Worm (Caenorhabditis elegans) whole organism, L3 larva: Measurements from ENCODE around the gene dhs-18.

Experiments
- R02D3.7 ChIP-seq: fragments of 150-350 bp; optimal IDR thresholded peaks from 2 replicates; lab custom pipeline; 2014; ENCODE audit warnings: missing biosample characterization, missing genetic modification characterization
- ZK546.5 ChIP-seq: sonication (generic microtip); optimal IDR thresholded peaks from 2 replicates; lab custom pipeline; 2017; ENCODE audit warnings: missing biosample characterization, missing genetic modification characterization
- ama-1 ChIP-seq: fragments of 150-350 bp; optimal IDR thresholded peaks from 2 replicates; lab custom pipeline; 2018
- ceh-16 ChIP-seq: sonication (generic microtip); optimal IDR thresholded peaks from 2 replicates; lab custom pipeline; 2017; ENCODE audit warnings: missing biosample characterization, missing genetic modification characterization
- ceh-28 ChIP-seq: fragments of 150-350 bp; optimal IDR thresholded peaks from 2 replicates; lab custom pipeline; 2014; ENCODE audit warnings: missing biosample characterization, missing genetic modification reagents, missing genetic modification characterization
- daf-12 ChIP-seq: fragments of 150-350 bp; optimal IDR thresholded peaks from 2 replicates; lab custom pipeline; 2014; ENCODE audit warnings: missing biosample characterization, missing genetic modification reagents, missing genetic modification characterization
- egl-27 ChIP-seq: sonication (generic microtip); optimal IDR thresholded peaks from 4 replicates; lab custom pipeline; 2017; ENCODE audit warnings: missing biosample characterization, missing genetic modification reagents, missing genetic modification characterization
- egl-5 ChIP-seq: fragments of 150-350 bp; optimal IDR thresholded peaks from 2 replicates; lab custom pipeline; 2017; ENCODE audit warnings: missing biosample characterization, missing genetic modification reagents, missing genetic modification characterization, inconsistent platforms
- elt-1 ChIP-seq: fragments of 150-350 bp; optimal IDR thresholded peaks from 2 replicates; lab custom pipeline; 2014; ENCODE audit warnings: missing biosample characterization, missing genetic modification characterization
- elt-2 ChIP-seq: sonication (generic microtip); optimal IDR thresholded peaks from 2 replicates; lab custom pipeline; 2016; ENCODE audit warnings: missing genetic modification reagents, mild to moderate bottlenecking, missing genetic modification characterization, missing compliant biosample characterization
- fkh-2 ChIP-seq: fragments of 150-350 bp; optimal IDR thresholded peaks from 2 replicates; lab custom pipeline; 2014; ENCODE audit warnings: missing biosample characterization, missing genetic modification reagents, missing genetic modification characterization
- fos-1 ChIP-seq: fragments of 150-350 bp; optimal IDR thresholded peaks from 2 replicates; lab custom pipeline; 2014; ENCODE audit warnings: missing biosample characterization, missing genetic modification characterization
- hmg-11 ChIP-seq: sonication (generic microtip); optimal IDR thresholded peaks from 2 replicates; lab custom pipeline; 2016; ENCODE audit warnings: missing genetic modification characterization, missing compliant biosample characterization
- lin-15B ChIP-seq: fragments of 150-350 bp; optimal IDR thresholded peaks from 2 replicates; lab custom pipeline; 2014; ENCODE audit warnings: missing biosample characterization, missing genetic modification characterization
- lin-39 ChIP-seq: fragments of 150-350 bp; optimal IDR thresholded peaks from 2 replicates; lab custom pipeline; 2018; ENCODE audit warnings: missing biosample characterization, missing genetic modification reagents, missing genetic modification characterization
- mdl-1 ChIP-seq: fragments of 150-350 bp; optimal IDR thresholded peaks from 2 replicates; lab custom pipeline; 2014; ENCODE audit warnings: missing biosample characterization, missing genetic modification characterization
- mml-1 ChIP-seq: fragments of 150-350 bp; sonication (generic microtip); optimal IDR thresholded peaks from 3 replicates; lab custom pipeline; 2014; ENCODE audit warnings: missing biosample characterization, missing genetic modification characterization
- nhr-11 ChIP-seq: fragments of 150-350 bp; optimal IDR thresholded peaks from 2 replicates; lab custom pipeline; 2014; ENCODE audit warnings: missing biosample characterization, missing genetic modification characterization
- nhr-23 ChIP-seq: fragments of 150-350 bp; optimal IDR thresholded peaks from 2 replicates; lab custom pipeline; 2014; ENCODE audit warnings: missing biosample characterization, missing genetic modification reagents, missing genetic modification characterization
- nhr-237 ChIP-seq: fragments of 150-350 bp; optimal IDR thresholded peaks from 2 replicates; lab custom pipeline; 2014; ENCODE audit warnings: missing biosample characterization, missing genetic modification characterization
- nhr-25 ChIP-seq: sonication (generic microtip); optimal IDR thresholded peaks from 2 replicates; lab custom pipeline; 2017; ENCODE audit warnings: missing biosample characterization, missing genetic modification characterization
- nhr-28 ChIP-seq: fragments of 150-350 bp; optimal IDR thresholded peaks from 2 replicates; lab custom pipeline; 2014; ENCODE audit warnings: missing biosample characterization, missing genetic modification characterization
- nhr-43 ChIP-seq: sonication (generic microtip); optimal IDR thresholded peaks from 2 replicates; lab custom pipeline; 2016; ENCODE audit warnings: mild to moderate bottlenecking, missing genetic modification characterization, missing compliant biosample characterization; ENCODE audit not compliant: poor library complexity, severe bottlenecking
- nhr-67 ChIP-seq: fragments of 150-350 bp; optimal IDR thresholded peaks from 2 replicates; lab custom pipeline; 2014; ENCODE audit warnings: missing biosample characterization, missing genetic modification characterization
- nhr-76 ChIP-seq: fragments of 150-350 bp; sonication (generic microtip); optimal IDR thresholded peaks from 5 replicates; lab custom pipeline; 2014; ENCODE audit warnings: missing biosample characterization, missing genetic modification characterization
- nhr-77 ChIP-seq: fragments of 150-350 bp; optimal IDR thresholded peaks from 2 replicates; lab custom pipeline; 2014; ENCODE audit warnings: missing biosample characterization, missing genetic modification characterization
- pha-4 ChIP-seq: fragments of 150-350 bp; optimal IDR thresholded peaks from 2 replicates; lab custom pipeline; 2014; ENCODE audit warnings: missing biosample characterization, missing genetic modification reagents, missing genetic modification characterization
- pqm-1 ChIP-seq: fragments of 150-350 bp; optimal IDR thresholded peaks from 2 replicates; lab custom pipeline; 2017; ENCODE audit warnings: missing biosample characterization, missing genetic modification characterization, inconsistent platforms
- sea-2 ChIP-seq: fragments of 150-350 bp; sonication (generic microtip); optimal IDR thresholded peaks from 4 replicates; lab custom pipeline; 2014; ENCODE audit warnings: missing biosample characterization, missing genetic modification reagents, missing genetic modification characterization
- skn-1 ChIP-seq: fragments of 150-350 bp; optimal IDR thresholded peaks from 2 replicates; lab custom pipeline; 2014; ENCODE audit warnings: missing biosample characterization, missing genetic modification characterization
- tbx-2 ChIP-seq: sonication (generic microtip); optimal IDR thresholded peaks from 2 replicates; lab custom pipeline; 2016; ENCODE audit warnings: mild to moderate bottlenecking, missing genetic modification characterization, missing compliant biosample characterization
- unc-39 ChIP-seq: sonication (generic microtip); optimal IDR thresholded peaks from 4 replicates; lab custom pipeline; 2017; ENCODE audit warnings: missing biosample characterization, missing genetic modification characterization
- unc-62 ChIP-seq: fragments of 150-350 bp; sonication (generic microtip); optimal IDR thresholded peaks from 4 replicates; lab custom pipeline; 2014; ENCODE audit warnings: missing biosample characterization, missing genetic modification reagents, missing genetic modification characterization
- zag-1 ChIP-seq: fragments of 150-350 bp; optimal IDR thresholded peaks from 2 replicates; lab custom pipeline; 2014; ENCODE audit warnings: missing biosample characterization, missing genetic modification characterization
- ztf-11 ChIP-seq: fragments of 150-350 bp; optimal IDR thresholded peaks from 2 replicates; lab custom pipeline; 2014; ENCODE audit warnings: missing biosample characterization, missing genetic modification characterization
- ztf-4 ChIP-seq: fragments of 150-350 bp; optimal IDR thresholded peaks from 2 replicates; lab custom pipeline; 2014; ENCODE audit warnings: missing biosample characterization, missing genetic modification characterization

Gene dhs-18

ce11 chrV:11051921-11052320 is 5.3 kb upstream of the dhs-18 start, which contains the start of gene T04C12.33:
T04C12.33 (plus strand) TSS chrV:11052221.
- TF ChIP-seq nhr-23 (tag; lab: Kevin White, UChicago) (peak; percentile 16), nhr-25 (tag; lab: Kevin White, UChicago) (no peak)

- TF ChIP-seq nhr-77 (tag; lab: Kevin White, UChicago) (no peak), nhr-23 (tag; lab: Kevin White, UChicago) (no peak), mml-1 (no peak), zag-1 (tag; lab: Kevin White, UChicago) (no peak), fos-1 (no peak), ceh-28 (tag; lab: Kevin White, UChicago) (no peak), unc-62 (no peak), daf-12 (tag; lab: Kevin White, UChicago) (no peak), nhr-76 (tag; lab: Kevin White, UChicago) (no peak), ceh-16 (no peak), ZK546.5 (tag; lab: Kevin White, UChicago) (no peak)
Observed at ce11 chrV:11048678-11049077, 2.0 kb upstream of the dhs-18 start, which contains the start of gene srh-74. srh-74 (minus strand) TSS chrV:11048778.

ce11 chrV:11043767-11044166 is 2.9 kb downstream of the dhs-18 start, which contains the start of gene C45B11.6:
C45B11.6 (plus strand) TSS chrV:11044067.
- TF ChIP-seq ama-1 (lab: Kevin White, UChicago), result no peak
- TF ChIP-seq pha-4 (tag; lab: Kevin White, UChicago), result peak; percentile 68

ce11 chrV:11042538-11042937 is 4.1 kb downstream of the dhs-18 start, which contains the start of gene C45B11.2:
C45B11.2 (plus strand) TSS chrV:11042710.
- no peak for TF ChIP-seq daf-12 (tag; lab: Kevin White, UChicago)
- no peak for TF ChIP-seq pha-4 (tag; lab: Kevin White, UChicago)
- no peak for TF ChIP-seq mdl-1
- TF ChIP-seq egl-5 (tag; lab: Kevin White, UChicago), result no peak
- no peak for TF ChIP-seq egl-27 (tag; lab: Kevin White, UChicago)
- TF ChIP-seq fkh-2 (tag; lab: Kevin White, UChicago), result no peak
- TF ChIP-seq pqm-1 (tag; lab: Kevin White, UChicago), result no peak
- no peak for TF ChIP-seq R02D3.7 (tag; lab: Kevin White, UChicago)
- TF ChIP-seq ceh-28 (tag; lab: Kevin White, UChicago), result no peak
- no peak for TF ChIP-seq nhr-76 (tag; lab: Kevin White, UChicago)
- no peak for TF ChIP-seq unc-39 (tag; lab: Kevin White, UChicago)
- TF ChIP-seq nhr-43 (tag; lab: Kevin White, UChicago), result no peak
- TF ChIP-seq nhr-23 (tag; lab: Kevin White, UChicago), result no peak

ce11 chrV:11041499-11041898 is 5.1 kb downstream of the dhs-18 start, which contains the start of gene C45B11.5:
C45B11.5 (plus strand) TSS chrV:11041799.
- TF ChIP-seq nhr-28 (tag; lab: Kevin White, UChicago), result no peak
- no peak for TF ChIP-seq lin-39
- TF ChIP-seq unc-39 (tag; lab: Kevin White, UChicago), result no peak
- no peak for TF ChIP-seq nhr-25 (tag; lab: Kevin White, UChicago)
- no peak for TF ChIP-seq sea-2 (GFP tag; lab: Kevin White, UChicago)
- TF ChIP-seq elt-2 (tag; lab: Kevin White, UChicago), result no peak
- no peak for TF ChIP-seq pqm-1 (tag; lab: Kevin White, UChicago)
- TF ChIP-seq ztf-4 (tag; lab: Kevin White, UChicago), result no peak
- no peak for TF ChIP-seq mdl-1
- TF ChIP-seq nhr-11 (tag; lab: Kevin White, UChicago), result no peak
- TF ChIP-seq pha-4 (tag; lab: Kevin White, UChicago), result no peak
- TF ChIP-seq ZK546.5 (tag; lab: Kevin White, UChicago), result no peak
- no peak for TF ChIP-seq nhr-23 (tag; lab: Kevin White, UChicago)
- TF ChIP-seq hmg-11 (tag; lab: Kevin White, UChicago), result no peak
- no peak for TF ChIP-seq tbx-2 (tag; lab: Kevin White, UChicago)
- no peak for TF ChIP-seq unc-62
- no peak for TF ChIP-seq fkh-2 (tag; lab: Kevin White, UChicago)
- TF ChIP-seq ztf-11 (tag; lab: Kevin White, UChicago), result no peak

- TF ChIP-seq egl-27 (tag; lab: Kevin White, UChicago) (no peak), skn-1 (no peak), daf-12 (tag; lab: Kevin White, UChicago) (no peak), sea-2 (GFP tag; lab: Kevin White, UChicago) (no peak), ztf-11 (tag; lab: Kevin White, UChicago) (no peak), elt-1 (tag; lab: Kevin White, UChicago) (no peak), egl-5 (tag; lab: Kevin White, UChicago) (no peak), elt-2 (tag; lab: Kevin White, UChicago) (no peak), fkh-2 (tag; lab: Kevin White, UChicago) (no peak), ceh-16 (no peak), lin-15B (no peak), nhr-67 (tag; lab: Kevin White, UChicago) (no peak), ztf-4 (tag; lab: Kevin White, UChicago) (no peak), zag-1 (tag; lab: Kevin White, UChicago) (no peak), unc-39 (tag; lab: Kevin White, UChicago) (no peak), nhr-11 (tag; lab: Kevin White, UChicago) (no peak), fos-1 (no peak), nhr-28 (tag; lab: Kevin White, UChicago) (no peak), nhr-237 (tag; lab: Kevin White, UChicago) (no peak)
- TF ChIP-seq, all 47 proteins: peak for 0
Observed at ce11 chrV:11040473-11040872, 6.2 kb downstream of the dhs-18 start, which contains the start of gene C45B11.8. C45B11.8 (plus strand) TSS chrV:11040773.
